Worm (Caenorhabditis elegans) whole organism, young adult: ENCODE results near the gene fat-6.

Experiments
- B0336.3 ChIP-seq: fragments of 200-800 bp; sonication (Bioruptor generic); IDR thresholded peaks from 2 replicates; pipeline ENCODE4 v1.3.6; 2022; ENCODE audit warnings: missing genetic modification characterization, missing compliant biosample characterization
- D2030.7 ChIP-seq: fragments of 200-800 bp; sonication (Bioruptor generic); IDR thresholded peaks from 2 replicates; pipeline ENCODE4 v1.3.6; 2022; ENCODE audit warnings: missing genetic modification reagents, missing genetic modification characterization, missing compliant biosample characterization
- F39B2.1 ChIP-seq: fragments of 200-800 bp; sonication (Bioruptor generic); IDR thresholded peaks from 2 replicates; pipeline ENCODE4 v1.3.6; 2022; ENCODE audit warnings: missing genetic modification reagents, missing genetic modification characterization, missing compliant biosample characterization
- F52B5.7 ChIP-seq: sonication (generic microtip); optimal IDR thresholded peaks from 2 replicates; lab custom pipeline; 2016; ENCODE audit warnings: mild to moderate bottlenecking, missing genetic modification characterization, missing compliant biosample characterization
- K11D2.4 ChIP-seq: fragments of 200-800 bp; sonication (Bioruptor generic); IDR thresholded peaks from 2 replicates; pipeline ENCODE4 v1.3.6; 2022; ENCODE audit warnings: missing genetic modification reagents, missing genetic modification characterization, missing compliant biosample characterization
- T26A5.8 ChIP-seq: sonication (generic microtip); optimal IDR thresholded peaks from 2 replicates; lab custom pipeline; 2016; ENCODE audit warnings: missing genetic modification characterization, missing compliant biosample characterization
- Y53G8AR.9 ChIP-seq: fragments of 200-800 bp; sonication (Bioruptor generic); conservative IDR thresholded peaks from 2 replicates; pipeline ENCODE4 v1.3.6; 2022; ENCODE audit warnings: missing genetic modification reagents, missing genetic modification characterization, missing compliant biosample characterization
- Y56A3A.18 ChIP-seq: fragments of 200-800 bp; sonication (Bioruptor generic); IDR thresholded peaks from 2 replicates; pipeline ENCODE4 v1.3.6; 2022; ENCODE audit warnings: missing genetic modification reagents, missing genetic modification characterization, missing compliant biosample characterization
- Y95B8A.8 ChIP-seq: fragments of 200-800 bp; sonication (Bioruptor generic); IDR thresholded peaks from 2 replicates; pipeline ENCODE4 v1.3.6; 2022; ENCODE audit warnings: missing genetic modification reagents, missing genetic modification characterization, missing compliant biosample characterization
- aptf-2 ChIP-seq: fragments of 200-800 bp; sonication (Bioruptor generic); conservative IDR thresholded peaks from 2 replicates; pipeline ENCODE4 v1.3.6; 2022; ENCODE audit warnings: missing genetic modification reagents, missing genetic modification characterization, missing compliant biosample characterization
- atf-7 ChIP-seq: sonication (generic microtip); optimal IDR thresholded peaks from 2 replicates; lab custom pipeline; 2017; ENCODE audit warnings: mild to moderate bottlenecking, missing genetic modification characterization, missing compliant biosample characterization
- attf-3 ChIP-seq: fragments of 200-800 bp; sonication (Bioruptor generic); conservative IDR thresholded peaks from 2 replicates; pipeline ENCODE4 v1.3.6; 2022; ENCODE audit warnings: missing genetic modification reagents, missing genetic modification characterization, missing compliant biosample characterization
- cebp-1 ChIP-seq, 2 experiments: fragments of 200-800 bp in 1 of 2; sonication (Bioruptor generic) in 1 of 2; sonication (generic microtip) in 1 of 2; IDR thresholded peaks in 1 of 2; optimal IDR thresholded peaks in 1 of 2; 2 replicates each; pipeline versions ENCODE4 v1.3.6 to Lab custom; 2017 to 2022; ENCODE audit warnings: missing compliant biosample characterization in 2 of 2, missing genetic modification characterization in 2 of 2, mild to moderate bottlenecking in 1 of 2, missing genetic modification reagents in 1 of 2, moderate library complexity in 1 of 2
- ceh-100 ChIP-seq: fragments of 200-800 bp; sonication (Bioruptor generic); IDR thresholded peaks from 2 replicates; pipeline ENCODE4 v1.3.6; 2022; ENCODE audit warnings: missing genetic modification reagents, missing genetic modification characterization, missing compliant biosample characterization
- ceh-58 ChIP-seq: fragments of 200-800 bp; sonication (Bioruptor generic); IDR thresholded peaks from 2 replicates; pipeline ENCODE4 v1.3.6; 2022; ENCODE audit warnings: missing genetic modification characterization, missing compliant biosample characterization
- dox-1 ChIP-seq: fragments of 200-800 bp; sonication (Bioruptor generic); IDR thresholded peaks from 2 replicates; pipeline ENCODE4 v1.3.6; 2022; ENCODE audit warnings: missing genetic modification reagents, missing genetic modification characterization, missing compliant biosample characterization
- egl-18 ChIP-seq: fragments of 200-800 bp; sonication (Bioruptor generic); IDR thresholded peaks from 2 replicates; pipeline ENCODE4 v1.3.6; 2022; ENCODE audit warnings: missing genetic modification reagents, missing genetic modification characterization, missing compliant biosample characterization
- egl-44 ChIP-seq: fragments of 200-800 bp; sonication (Bioruptor generic); IDR thresholded peaks from 2 replicates; pipeline ENCODE4 v1.3.6; 2022; ENCODE audit warnings: missing genetic modification reagents, missing genetic modification characterization, missing compliant biosample characterization
- ekl-4 ChIP-seq: fragments of 200-800 bp; sonication (Bioruptor generic); IDR thresholded peaks from 2 replicates; pipeline ENCODE4 v1.3.6; 2022; ENCODE audit warnings: missing genetic modification reagents, missing genetic modification characterization, missing compliant biosample characterization
- ets-4 ChIP-seq: fragments of 200-800 bp; sonication (Bioruptor generic); optimal IDR thresholded peaks from 2 replicates; lab custom pipeline; 2018; ENCODE audit warnings: mild to moderate bottlenecking, missing genetic modification characterization, missing compliant biosample characterization
- fkh-3 ChIP-seq: sonication (generic microtip); optimal IDR thresholded peaks from 2 replicates; lab custom pipeline; 2016; ENCODE audit warnings: mild to moderate bottlenecking, missing genetic modification characterization, missing compliant biosample characterization
- gei-17 ChIP-seq: fragments of 200-800 bp; sonication (Bioruptor generic); optimal IDR thresholded peaks from 2 replicates; lab custom pipeline; 2018; ENCODE audit warnings: mild to moderate bottlenecking, missing genetic modification characterization, missing compliant biosample characterization
- him-1 ChIP-seq: sonication (generic microtip); optimal IDR thresholded peaks from 2 replicates; lab custom pipeline; 2016; ENCODE audit warnings: missing genotype, missing genetic modification reagents, missing genetic modification characterization, missing compliant biosample characterization
- hlh-26 ChIP-seq: fragments of 200-800 bp; sonication (Bioruptor generic); conservative IDR thresholded peaks from 2 replicates; pipeline ENCODE4 v1.3.6; 2022; ENCODE audit warnings: missing genetic modification reagents, missing genetic modification characterization, missing compliant biosample characterization
- hmg-1.2 ChIP-seq: fragments of 200-800 bp; sonication (Bioruptor generic); IDR thresholded peaks from 2 replicates; pipeline ENCODE4 v1.3.6; 2022; ENCODE audit warnings: missing genetic modification reagents, missing genetic modification characterization, missing compliant biosample characterization
- hmg-20 ChIP-seq: fragments of 200-800 bp; sonication (Bioruptor generic); IDR thresholded peaks from 2 replicates; pipeline ENCODE4 v1.3.6; 2022; ENCODE audit warnings: missing genetic modification reagents, missing genetic modification characterization, missing compliant biosample characterization
- hsf-1 ChIP-seq: fragments of 200-800 bp; sonication (Bioruptor generic); IDR thresholded peaks from 2 replicates; pipeline ENCODE4 v1.3.6; 2022; ENCODE audit warnings: missing genetic modification reagents, missing genetic modification characterization, missing compliant biosample characterization
- let-607 ChIP-seq, 2 experiments: fragments of 200-800 bp in 1 of 2; sonication (Bioruptor generic) in 1 of 2; sonication (generic microtip) in 1 of 2; optimal IDR thresholded peaks; 2 replicates each; lab custom pipeline; 2016 to 2018; ENCODE audit warnings: mild to moderate bottlenecking in 2 of 2, missing compliant biosample characterization in 2 of 2, missing genetic modification characterization in 2 of 2, moderate library complexity in 2 of 2, missing genotype in 1 of 2
- lin-54 ChIP-seq: fragments of 200-800 bp; sonication (Bioruptor generic); optimal IDR thresholded peaks from 2 replicates; lab custom pipeline; 2018; ENCODE audit warnings: mild to moderate bottlenecking, missing genetic modification characterization, missing compliant biosample characterization
- madf-3 ChIP-seq: fragments of 200-800 bp; sonication (Bioruptor generic); IDR thresholded peaks from 2 replicates; pipeline ENCODE4 v1.3.6; 2022; ENCODE audit warnings: missing genetic modification reagents, missing genetic modification characterization, missing compliant biosample characterization
- madf-8 ChIP-seq: fragments of 200-800 bp; sonication (Bioruptor generic); conservative IDR thresholded peaks from 2 replicates; pipeline ENCODE4 v1.3.6; 2022; ENCODE audit warnings: missing genetic modification reagents, missing genetic modification characterization, missing compliant biosample characterization
- mel-28 ChIP-seq: sonication (generic microtip); optimal IDR thresholded peaks from 2 replicates; lab custom pipeline; 2016; ENCODE audit warnings: borderline replicate concordance, mild to moderate bottlenecking, missing genetic modification characterization, missing compliant biosample characterization
- mxl-1 ChIP-seq: sonication (generic microtip); optimal IDR thresholded peaks from 2 replicates; lab custom pipeline; 2016; ENCODE audit warnings: missing genetic modification characterization, missing compliant biosample characterization
- nfyb-1 ChIP-seq: fragments of 200-800 bp; sonication (Bioruptor generic); IDR thresholded peaks from 2 replicates; pipeline ENCODE4 v1.3.6; 2022; ENCODE audit warnings: missing genetic modification reagents, missing genetic modification characterization, missing compliant biosample characterization
- nhr-80 ChIP-seq: sonication (generic microtip); optimal IDR thresholded peaks from 2 replicates; lab custom pipeline; 2016; ENCODE audit warnings: missing genetic modification characterization, missing compliant biosample characterization
- nhr-90 ChIP-seq: sonication (generic microtip); optimal IDR thresholded peaks from 2 replicates; lab custom pipeline; 2016; ENCODE audit warnings: missing genotype, mild to moderate bottlenecking, missing genetic modification characterization, missing compliant biosample characterization
- pbrm-1 ChIP-seq: fragments of 200-800 bp; sonication (Bioruptor generic); IDR thresholded peaks from 2 replicates; pipeline ENCODE4 v1.3.6; 2022; ENCODE audit warnings: missing genetic modification reagents, missing genetic modification characterization, missing compliant biosample characterization
- rcor-1 ChIP-seq: fragments of 200-800 bp; sonication (Bioruptor generic); IDR thresholded peaks from 2 replicates; pipeline ENCODE4 v1.3.6; 2022; ENCODE audit warnings: missing genetic modification reagents, missing genetic modification characterization, missing compliant biosample characterization
- repo-1 ChIP-seq: sonication (generic microtip); optimal IDR thresholded peaks from 2 replicates; lab custom pipeline; 2017; ENCODE audit warnings: mild to moderate bottlenecking, missing genetic modification characterization, missing compliant biosample characterization
- tbp1 ChIP-seq: fragments of 200-800 bp; sonication (Bioruptor generic); optimal IDR thresholded peaks from 2 replicates; lab custom pipeline; 2018; ENCODE audit warnings: mild to moderate bottlenecking, missing genetic modification characterization, missing compliant biosample characterization
- tlf-1 ChIP-seq: fragments of 200-800 bp; sonication (Bioruptor generic); optimal IDR thresholded peaks from 2 replicates; lab custom pipeline; 2018; ENCODE audit warnings: mild to moderate bottlenecking, missing genetic modification characterization, missing compliant biosample characterization
- xnd-1 ChIP-seq: sonication (generic microtip); optimal IDR thresholded peaks from 2 replicates; lab custom pipeline; 2016; ENCODE audit warnings: missing genotype, missing genetic modification reagents, missing genetic modification characterization, missing compliant biosample characterization
- zfh-2 ChIP-seq: fragments of 200-800 bp; sonication (Bioruptor generic); conservative IDR thresholded peaks from 2 replicates; pipeline ENCODE4 v1.3.6; 2022; ENCODE audit warnings: missing genetic modification reagents, missing genetic modification characterization, missing compliant biosample characterization
- ztf-22 ChIP-seq: fragments of 200-800 bp; sonication (Bioruptor generic); optimal IDR thresholded peaks from 2 replicates; lab custom pipeline; 2018; ENCODE audit warnings: mild to moderate bottlenecking, missing genetic modification characterization, moderate library complexity, missing compliant biosample characterization
- ztf-26 ChIP-seq: sonication (generic microtip); optimal IDR thresholded peaks from 2 replicates; lab custom pipeline; 2017; ENCODE audit warnings: missing genetic modification characterization, missing compliant biosample characterization

The fat-6 gene

DNA sequence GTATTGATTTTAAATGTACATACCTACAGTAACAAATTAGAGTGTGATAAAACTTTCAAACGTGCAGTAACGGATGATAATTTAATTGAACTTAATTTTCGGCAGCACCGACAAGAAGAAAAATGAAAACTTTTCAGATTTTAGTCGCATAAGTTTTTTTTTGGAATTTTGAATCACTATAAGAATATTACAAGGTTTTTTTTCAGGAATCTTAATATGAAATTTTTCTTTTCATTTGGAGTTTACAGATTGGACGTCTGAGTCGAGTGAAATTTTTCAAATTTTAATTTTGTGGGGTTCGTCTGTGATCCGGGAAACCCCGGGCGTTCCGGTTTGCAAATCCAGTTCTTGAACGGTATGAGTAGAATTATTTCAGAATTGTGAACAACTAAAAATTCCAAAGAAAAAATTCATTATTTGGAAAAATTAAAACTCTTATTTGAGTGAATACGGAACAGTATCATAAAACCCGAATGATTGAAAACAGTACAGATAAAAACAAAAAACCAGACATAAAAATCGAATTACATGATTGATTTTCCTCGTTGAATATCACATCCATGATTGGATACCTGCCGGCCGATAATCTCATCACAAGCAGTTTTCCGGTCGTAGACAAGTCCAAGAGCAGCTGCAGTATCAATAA lies 2.1 kb downstream of the fat-6 start:
- TF ChIP-seq nhr-90 (peak; percentile 61), Y56A3A.18 (GFP tag; lab: Robert Waterston, UW) (peak; percentile 80; the same call in 1 of the 2 replicates), Y53G8AR.9 (GFP tag; lab: Robert Waterston, UW) (peak; percentile 96), Y95B8A.8 (GFP tag; lab: Robert Waterston, UW) (peak; percentile 21; the same call in 1 of the 2 replicates), lin-54 (peak; percentile 35), let-607 (tag; optimal IDR thresholded peaks at IDR 0.05; lab: Kevin White, UChicago) (peak in 1 of 2 experiments; percentile 25), madf-3 (GFP tag; lab: Robert Waterston, UW) (0 out of 2 replicates have a peak, but pooled peaks have one; percentile 40), madf-8 (GFP tag; lab: Robert Waterston, UW) (no peak), atf-7 (tag; lab: Kevin White, UChicago) (peak; percentile 78), cebp-1 (GFP tag; IDR thresholded peaks at IDR 0.05; lab: Robert Waterston, UW) (no peak; the same call in 1 of the 2 replicates), cebp-1 (tag; optimal IDR thresholded peaks at IDR 0.05; lab: Kevin White, UChicago) (peak; percentile 74), rcor-1 (GFP tag; lab: Robert Waterston, UW) (no peak), ceh-100 (GFP tag; lab: Robert Waterston, UW) (peak; percentile 22; the same call in 1 of the 2 replicates), gei-17 (peak; percentile 26), nfyb-1 (peak; percentile 65), tlf-1 (GFP tag; lab: Kevin White, UChicago) (peak; percentile 38), ets-4 (GFP tag; lab: Kevin White, UChicago) (no peak), aptf-2 (no peak), repo-1 (peak; percentile 68), ceh-58 (0 out of 2 replicates have a peak, but pooled peaks have one; percentile 8), B0336.3 (peak; percentile 87), K11D2.4 (GFP tag; lab: Robert Waterston, UW) (peak; percentile 43; the same call in 1 of the 2 replicates), ztf-26 (tag; lab: Kevin White, UChicago) (peak; percentile 34), hmg-20 (GFP tag; lab: Robert Waterston, UW) (no peak), F39B2.1 (GFP tag; lab: Robert Waterston, UW) (peak; percentile 56; the same call in 1 of the 2 replicates), hsf-1 (GFP tag; lab: Robert Waterston, UW) (peak; percentile 12; the same call in 1 of the 2 replicates), egl-18 (GFP tag; lab: Robert Waterston, UW) (no peak), zfh-2 (no peak), pbrm-1 (peak; percentile 37; the same call in 1 of the 2 replicates), ekl-4 (GFP tag; lab: Robert Waterston, UW) (peak; percentile 61), nhr-80 (tag; lab: Kevin White, UChicago) (peak; percentile 34), hmg-1.2 (GFP tag; lab: Robert Waterston, UW) (peak; percentile 33; the same call in 1 of the 2 replicates)

DNA sequence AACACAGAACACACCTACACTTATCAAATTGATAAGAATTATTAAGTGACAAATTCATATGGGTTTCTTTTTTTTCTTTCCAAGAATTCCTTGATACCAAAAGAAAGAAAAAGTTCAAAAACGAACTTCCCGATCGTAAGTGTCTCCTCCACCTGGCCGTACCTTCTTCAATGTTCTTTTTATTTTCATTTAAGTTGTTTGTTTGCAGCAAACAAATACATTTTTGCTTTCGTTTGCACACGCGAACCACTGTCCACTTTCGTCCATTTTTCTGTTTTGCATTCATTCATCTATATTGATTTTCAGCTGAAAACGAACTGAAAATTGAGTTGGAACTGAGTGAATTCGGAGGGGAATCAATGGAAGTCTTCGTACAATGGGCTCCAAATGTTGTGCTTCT lies 3.8 kb downstream of the fat-6 start, which contains the start of gene VZK822L.2:
Gene VZK822L.2, plus strand, starts transcription at position 301 of the 400 bp plus-strand sequence.
- TF ChIP-seq F52B5.7 (tag; lab: Kevin White, UChicago) (no peak), cebp-1 (GFP tag; IDR thresholded peaks at IDR 0.05; lab: Robert Waterston, UW) (no peak), cebp-1 (tag; optimal IDR thresholded peaks at IDR 0.05; lab: Kevin White, UChicago) (no peak), ztf-22 (GFP tag; lab: Kevin White, UChicago) (no peak), hlh-26 (GFP tag; lab: Robert Waterston, UW) (no peak), nhr-80 (tag; lab: Kevin White, UChicago) (peak; percentile 28)

DNA sequence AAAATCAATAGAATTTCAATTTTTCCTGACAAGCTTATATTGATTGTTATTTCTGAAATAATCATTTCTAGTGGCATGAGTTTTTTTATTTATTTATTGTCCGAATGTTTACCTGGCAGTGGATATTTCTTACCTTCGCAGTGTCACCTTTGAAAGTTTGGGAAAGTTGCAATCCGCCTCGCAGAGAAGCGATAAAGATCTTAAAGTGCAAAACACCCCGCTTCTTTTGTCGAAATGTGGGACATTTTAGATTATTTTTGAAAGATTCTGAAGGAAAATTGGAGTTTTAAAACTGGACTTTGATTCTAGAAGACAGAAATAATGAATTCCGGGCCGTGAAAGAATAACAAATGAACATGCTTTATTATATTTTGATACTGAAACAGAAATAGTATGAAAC lies 6.8 kb downstream of the fat-6 start:
- no peak for TF ChIP-seq mxl-1 (tag; lab: Kevin White, UChicago)
- TF ChIP-seq fkh-3: no peak
- no peak for TF ChIP-seq him-1 (tag; lab: Kevin White, UChicago)
- TF ChIP-seq T26A5.8: no peak
- TF ChIP-seq zfh-2: no peak
- TF ChIP-seq Y53G8AR.9 (GFP tag; lab: Robert Waterston, UW): no peak
- no peak for TF ChIP-seq xnd-1 (tag; lab: Kevin White, UChicago)
- no peak for TF ChIP-seq mel-28 (tag; lab: Kevin White, UChicago)
- no peak for TF ChIP-seq tbp1 (GFP tag; lab: Kevin White, UChicago)
- no peak for TF ChIP-seq attf-3 (GFP tag; lab: Robert Waterston, UW)
- no peak for TF ChIP-seq dox-1 (GFP tag; lab: Robert Waterston, UW)
- TF ChIP-seq egl-44 (GFP tag; lab: Robert Waterston, UW): no peak
- no peak for TF ChIP-seq K11D2.4 (GFP tag; lab: Robert Waterston, UW)
- TF ChIP-seq D2030.7 (GFP tag; lab: Robert Waterston, UW): no peak
